Worm (Caenorhabditis elegans) whole organism, L1 larva: Measurements from ENCODE around the gene srh-140.

Source experiments
- efl-3 ChIP-seq: fragments of 200-800 bp; sonication (Bioruptor generic); optimal IDR thresholded peaks from 2 replicates; lab custom pipeline; 2018; ENCODE audit warnings: mild to moderate bottlenecking, missing genetic modification characterization, missing compliant biosample characterization
- skn-1 ChIP-seq: fragments of 150-350 bp; optimal IDR thresholded peaks from 2 replicates; lab custom pipeline; 2014; ENCODE audit warnings: missing biosample characterization, missing genetic modification characterization
- snpc-4 ChIP-seq: fragments of 150-350 bp; optimal IDR thresholded peaks from 2 replicates; lab custom pipeline; 2014; ENCODE audit warnings: missing biosample characterization, missing genetic modification characterization

DNA sequence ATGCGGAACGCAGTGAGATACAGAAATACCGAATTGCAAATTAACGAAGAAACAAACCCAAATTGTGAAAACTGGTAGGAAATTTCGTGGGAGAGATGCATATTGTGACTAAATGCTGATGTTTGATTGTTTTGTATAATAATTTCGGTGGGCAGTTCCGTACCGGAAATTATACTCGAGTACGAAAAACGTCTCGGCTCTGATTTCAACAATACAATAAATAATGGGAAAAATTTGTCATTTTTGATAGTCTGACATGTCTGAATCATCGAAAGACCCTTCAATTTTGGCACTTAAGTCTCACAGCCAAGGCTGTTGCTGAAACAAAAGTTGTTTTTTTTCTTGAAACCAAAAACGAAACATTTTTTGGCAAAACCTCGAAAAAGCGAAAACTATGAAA lies 30.1 kb downstream of the srh-140 start, which contains the start of gene str-43:
- TF ChIP-seq snpc-4 (tag; lab: Kevin White, UChicago): no peak
- no peak for TF ChIP-seq skn-1
- TF ChIP-seq efl-3 (GFP tag; lab: Kevin White, UChicago): no peak
